Fruit fly (Drosophila melanogaster) whole organism, adult: ENCODE results near the gene CG1271.

Experiments used
- CG11617 ChIP-seq: fragments of 200-800 bp; sonication (Bioruptor generic); optimal IDR thresholded peaks from 2 replicates; lab custom pipeline; 2017; ENCODE audit warnings: mild to moderate bottlenecking, missing biosample characterization, missing genetic modification reagents, missing genetic modification characterization
- CG33017 ChIP-seq: fragments of 200-800 bp; sonication (Bioruptor generic); optimal IDR thresholded peaks from 2 replicates; lab custom pipeline; 2018; ENCODE audit warnings: missing biosample characterization, mild to moderate bottlenecking, missing genetic modification characterization, moderate library complexity
- CG7045 ChIP-seq: fragments of 200-800 bp; sonication (Bioruptor generic); optimal IDR thresholded peaks from 2 replicates; lab custom pipeline; 2017; ENCODE audit warnings: missing biosample characterization, mild to moderate bottlenecking, missing genetic modification characterization
- Clk ChIP-seq: fragments of 200-800 bp; sonication (Bioruptor generic); optimal IDR thresholded peaks from 2 replicates; lab custom pipeline; 2017; ENCODE audit warnings: missing biosample characterization, missing genetic modification characterization
- Hr96 ChIP-seq: fragments of 200-800 bp; sonication (Bioruptor generic); optimal IDR thresholded peaks from 2 replicates; lab custom pipeline; 2016; ENCODE audit warnings: missing biosample characterization, missing genetic modification characterization
- Mnt ChIP-seq: fragments of 200-800 bp; sonication (Bioruptor generic); optimal IDR thresholded peaks from 2 replicates; lab custom pipeline; 2016; ENCODE audit warnings: missing biosample characterization, mild to moderate bottlenecking, missing genetic modification characterization
- bab1 ChIP-seq: fragments of 200-800 bp; sonication (Bioruptor generic); optimal IDR thresholded peaks from 3 replicates; lab custom pipeline; 2019; ENCODE audit warnings: missing biosample characterization, mild to moderate bottlenecking, missing genetic modification characterization, moderate library complexity
- cic ChIP-seq: fragments of 200-800 bp; sonication (Bioruptor generic); optimal IDR thresholded peaks from 2 replicates; lab custom pipeline; 2017; ENCODE audit warnings: missing biosample characterization, mild to moderate bottlenecking, missing genetic modification characterization, moderate library complexity
- kay ChIP-seq: fragments of 200-800 bp; sonication (Bioruptor generic); peaks from one replicate; lab custom pipeline; 2016; ENCODE audit warnings: missing biosample characterization, missing genetic modification characterization, borderline replicate concordance
- ovo ChIP-seq: fragments of 200-800 bp; sonication (Bioruptor generic); optimal IDR thresholded peaks from 2 replicates; lab custom pipeline; 2016; ENCODE audit warnings: missing biosample characterization, missing genetic modification characterization
- tj ChIP-seq: fragments of 200-800 bp; sonication (Bioruptor generic); optimal IDR thresholded peaks from 3 replicates; lab custom pipeline; 2017; ENCODE audit warnings: missing biosample characterization, mild to moderate bottlenecking, missing genetic modification characterization, moderate library complexity
- toe ChIP-seq: fragments of 200-800 bp; sonication (Bioruptor generic); optimal IDR thresholded peaks from 2 replicates; lab custom pipeline; 2016; ENCODE audit warnings: missing biosample characterization, missing genetic modification characterization

DNA sequence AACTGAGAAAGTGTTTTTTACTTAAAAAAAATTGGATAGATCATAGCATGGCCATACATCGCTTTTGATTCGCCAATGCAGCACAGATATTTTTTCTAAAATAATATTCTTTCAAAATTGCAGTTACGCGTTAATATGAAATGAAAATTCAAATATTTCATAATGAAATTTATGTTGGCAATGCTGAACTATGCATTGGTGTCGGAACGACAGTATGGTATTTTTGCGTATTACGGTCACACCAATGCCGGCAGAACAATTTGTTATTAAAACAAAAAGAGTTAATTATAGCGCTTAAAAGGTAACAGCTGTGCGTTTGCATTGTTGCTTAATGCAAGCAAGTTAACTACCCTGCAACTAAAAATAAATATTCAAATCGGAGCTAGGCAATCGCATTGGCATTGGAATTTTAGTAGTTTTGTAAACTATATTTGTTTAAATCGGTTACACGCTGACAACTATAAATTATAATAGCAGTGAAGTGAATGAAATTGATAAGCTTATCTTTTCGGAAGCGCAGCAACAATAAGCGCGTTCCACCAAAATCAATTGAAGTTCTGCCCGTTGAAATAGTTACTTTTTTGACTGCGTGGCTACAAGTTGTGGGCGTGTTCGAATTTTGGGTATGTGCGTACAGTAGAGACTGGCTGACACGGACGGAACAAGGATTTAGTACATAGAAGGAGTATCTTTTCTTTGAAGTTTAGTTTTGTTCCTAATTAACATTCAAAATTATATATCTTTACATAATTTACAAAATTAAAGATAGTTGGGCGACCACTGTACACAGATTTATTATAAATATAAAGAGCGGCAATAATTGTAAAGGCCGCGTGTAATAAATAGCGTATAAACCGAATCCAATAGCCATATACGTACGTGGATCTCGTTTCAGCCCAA is 9.9 kb upstream of the CG1271 start, which contains the start of gene Prx4:
- TF ChIP-seq Clk (GFP tag; lab: Kevin White, UChicago) (no peak), cic (GFP tag; lab: Kevin White, UChicago) (peak; percentile 69), Hr96 (GFP tag; lab: Kevin White, UChicago) (no peak), Mnt (GFP tag; lab: Kevin White, UChicago) (no peak), kay (peak; percentile 68), ovo (GFP tag; lab: Kevin White, UChicago) (no peak), CG33017 (tag; lab: Kevin White, UChicago) (peak; percentile 82), toe (no peak), CG11617 (GFP tag; lab: Kevin White, UChicago) (peak; percentile 34), tj (GFP tag; lab: Kevin White, UChicago) (no peak), bab1 (GFP tag; lab: Kevin White, UChicago) (peak; percentile 77), CG7045 (GFP tag; lab: Kevin White, UChicago) (no peak)
